Worm (Caenorhabditis elegans): ENCODE measurements around the gene unc-83.

- TF ChIP-seq dpl-1 (GFP tag; optimal IDR thresholded peaks at IDR 0.05): no peak
- TF ChIP-seq nhr-6 (tag; optimal IDR thresholded peaks at IDR 0.05): no peak
- no peak for TF ChIP-seq duxl-1 (tag; optimal IDR thresholded peaks at IDR 0.05; ENCODE audit: poor library complexity)
- no peak for TF ChIP-seq fos-1 (tag; optimal IDR thresholded peaks at IDR 0.05)
- TF ChIP-seq zfp-2 (tag; optimal IDR thresholded peaks at IDR 0.05): no peak
- no peak for TF ChIP-seq zag-1 (tag; optimal IDR thresholded peaks at IDR 0.05)
- no peak for TF ChIP-seq rbr-2 (tag; optimal IDR thresholded peaks at IDR 0.05)
- TF ChIP-seq pha-4 (GFP tag; IDR thresholded peaks at IDR 0.05): no peak
- TF ChIP-seq pha-4 (tag; optimal IDR thresholded peaks at IDR 0.05): no peak
- no peak for TF ChIP-seq gei-8 (GFP tag; optimal IDR thresholded peaks at IDR 0.05)
- no peak for TF ChIP-seq nhr-237 (tag; optimal IDR thresholded peaks at IDR 0.05)
- no peak for TF ChIP-seq php-3 (GFP tag; IDR thresholded peaks at IDR 0.05)
- no peak for TF ChIP-seq aha-1 (tag)
- no peak for TF ChIP-seq ama-1 (optimal IDR thresholded peaks at IDR 0.05)
Observed at ce11 chrV:6511121-6511520, 46.3 kb downstream of the unc-83 start, which contains the start of gene ubh-1.
